Fruit fly (Drosophila melanogaster) whole organism, embryonic: ENCODE measurements around the gene polo.
A peak's percentile ranks its signal among the peaks of the same experiment; 100 is the strongest.

Source experiments
- Abd-B ChIP-seq: fragments of 200-800 bp; sonication (Bioruptor generic); optimal IDR thresholded peaks from 2 replicates; lab custom pipeline; 2018; ENCODE audit warnings: missing biosample characterization, mild to moderate bottlenecking, missing genetic modification characterization, moderate library complexity
- Atf-2 ChIP-seq: fragments of 200-800 bp; sonication (Bioruptor generic); optimal IDR thresholded peaks from 2 replicates; lab custom pipeline; 2016; ENCODE audit warnings: missing biosample characterization, missing genetic modification characterization
- CG10267 ChIP-seq: fragments of 200-800 bp; sonication (Bioruptor generic); optimal IDR thresholded peaks from 2 replicates; lab custom pipeline; 2018; ENCODE audit warnings: missing biosample characterization, mild to moderate bottlenecking, missing genetic modification characterization, moderate library complexity
- CG10431 ChIP-seq: fragments of 200-800 bp; sonication (Bioruptor generic); optimal IDR thresholded peaks from 3 replicates; lab custom pipeline; 2018; ENCODE audit warnings: missing biosample characterization, mild to moderate bottlenecking, missing genetic modification characterization
- CG10959 ChIP-seq: fragments of 200-800 bp; sonication (Bioruptor generic); IDR thresholded peaks from 2 replicates; pipeline ENCODE4 v1.3.6; 2022; ENCODE audit warnings: missing biosample characterization, missing genetic modification characterization
- CG13624 ChIP-seq: fragments of 200-800 bp; sonication (Bioruptor generic); optimal IDR thresholded peaks from 2 replicates; lab custom pipeline; 2016; ENCODE audit warnings: missing biosample characterization, missing genetic modification characterization
- CG13894 ChIP-seq: fragments of 200-800 bp; sonication (Bioruptor generic); optimal IDR thresholded peaks from 3 replicates; lab custom pipeline; 2018; ENCODE audit warnings: missing biosample characterization, mild to moderate bottlenecking, missing genetic modification characterization, moderate library complexity
- CG14710 ChIP-seq: fragments of 200-800 bp; sonication (Bioruptor generic); optimal IDR thresholded peaks from 3 replicates; lab custom pipeline; 2019; ENCODE audit warnings: missing biosample characterization, mild to moderate bottlenecking, missing genetic modification characterization, moderate library complexity
- CG14860 ChIP-seq: fragments of 200-800 bp; sonication (Bioruptor generic); IDR thresholded peaks from 3 replicates; pipeline ENCODE4 v1.3.6; 2022; ENCODE audit warnings: missing biosample characterization, missing genetic modification characterization; ENCODE audit not compliant: partially characterized antibody
- CG15269 ChIP-seq: fragments of 200-800 bp; sonication (Bioruptor generic); optimal IDR thresholded peaks from 2 replicates; lab custom pipeline; 2018; ENCODE audit warnings: missing biosample characterization, mild to moderate bottlenecking, missing genetic modification characterization, moderate library complexity
- CG1529 ChIP-seq: fragments of 200-800 bp; sonication (Bioruptor generic); optimal IDR thresholded peaks from 3 replicates; lab custom pipeline; 2018; ENCODE audit warnings: missing biosample characterization, missing genetic modification characterization
- CG17186 ChIP-seq: fragments of 200-800 bp; sonication (Bioruptor generic); optimal IDR thresholded peaks from 3 replicates; lab custom pipeline; 2017; ENCODE audit warnings: missing biosample characterization, missing genetic modification reagents, missing genetic modification characterization
- CG17802 ChIP-seq: fragments of 200-800 bp; sonication (Bioruptor generic); optimal IDR thresholded peaks from 2 replicates; lab custom pipeline; 2018; ENCODE audit warnings: missing biosample characterization, mild to moderate bottlenecking, missing genetic modification characterization, moderate library complexity
- CG32772 ChIP-seq: fragments of 200-800 bp; sonication (Bioruptor generic); IDR thresholded peaks from 2 replicates; pipeline ENCODE4 v1.3.6; 2022; ENCODE audit warnings: missing biosample characterization, missing genetic modification characterization
- CG33557 ChIP-seq: fragments of 200-800 bp; sonication (Bioruptor generic); optimal IDR thresholded peaks from 2 replicates; lab custom pipeline; 2019; ENCODE audit warnings: missing biosample characterization, mild to moderate bottlenecking, missing genetic modification characterization, moderate library complexity
- CG4360 ChIP-seq: fragments of 200-800 bp; sonication (Bioruptor generic); IDR thresholded peaks from 2 replicates; pipeline ENCODE4 v1.3.6; 2022; ENCODE audit warnings: missing biosample characterization, missing genetic modification characterization
- CG5953 ChIP-seq: fragments of 200-800 bp; sonication (Bioruptor generic); IDR thresholded peaks from 2 replicates; pipeline ENCODE4 v1.3.6; 2022; ENCODE audit warnings: missing biosample characterization, missing genetic modification characterization
- CG6689 ChIP-seq: fragments of 200-800 bp; sonication (Bioruptor generic); IDR thresholded peaks from 2 replicates; pipeline ENCODE4 v1.3.6; 2022; ENCODE audit warnings: missing biosample characterization, missing genetic modification characterization
- CG6854 ChIP-seq: fragments of 200-800 bp; sonication (Bioruptor generic); optimal IDR thresholded peaks from 3 replicates; lab custom pipeline; 2017; ENCODE audit warnings: missing biosample characterization, mild to moderate bottlenecking, missing genetic modification characterization
- CG8924 ChIP-seq: fragments of 200-800 bp; optimal IDR thresholded peaks from 3 replicates; lab custom pipeline; 2019; ENCODE audit warnings: missing biosample characterization, mild to moderate bottlenecking, missing genetic modification characterization, moderate library complexity
- CG9797 ChIP-seq: fragments of 200-800 bp; sonication (Bioruptor generic); optimal IDR thresholded peaks from 3 replicates; lab custom pipeline; 2018; ENCODE audit warnings: missing biosample characterization, mild to moderate bottlenecking, missing genetic modification characterization
- CG9932 ChIP-seq: fragments of 200-800 bp; sonication (Bioruptor generic); IDR thresholded peaks from 2 replicates; pipeline ENCODE4 v1.3.6; 2022; ENCODE audit warnings: missing biosample characterization, missing genetic modification characterization
- Deaf1 ChIP-seq: fragments of 200-800 bp; optimal IDR thresholded peaks from 3 replicates; lab custom pipeline; 2019; ENCODE audit warnings: missing biosample characterization, mild to moderate bottlenecking, missing genetic modification characterization, moderate library complexity
- Dp ChIP-seq: fragments of 200-800 bp; sonication (Bioruptor generic); optimal IDR thresholded peaks from 2 replicates; lab custom pipeline; 2018; ENCODE audit warnings: missing biosample characterization, mild to moderate bottlenecking, missing genetic modification characterization, moderate library complexity
- E2f1 ChIP-seq: fragments of 200-800 bp; sonication (Bioruptor generic); IDR thresholded peaks from 2 replicates; pipeline ENCODE4 v1.3.6; 2022; ENCODE audit warnings: missing biosample characterization, missing genetic modification characterization
- E2f2 ChIP-seq: fragments of 200-800 bp; sonication (Bioruptor generic); IDR thresholded peaks from 2 replicates; pipeline ENCODE4 v1.3.6; 2022; ENCODE audit warnings: missing biosample characterization, missing genetic modification characterization
- Ets65A ChIP-seq: fragments of 200-800 bp; sonication (Bioruptor generic); peaks from one replicate; lab custom pipeline; 2016; ENCODE audit warnings: missing biosample characterization, missing genetic modification characterization
- Fer1 ChIP-seq: fragments of 200-800 bp; sonication (Bioruptor generic); optimal IDR thresholded peaks from 2 replicates; lab custom pipeline; 2017; ENCODE audit warnings: missing biosample characterization, mild to moderate bottlenecking, missing genetic modification characterization
- HLH3B ChIP-seq: fragments of 200-800 bp; sonication (Bioruptor generic); IDR thresholded peaks from 2 replicates; pipeline ENCODE4 v1.3.6; 2022; ENCODE audit warnings: missing biosample characterization, missing genetic modification characterization
- HmgZ ChIP-seq: fragments of 200-800 bp; sonication (Bioruptor generic); optimal IDR thresholded peaks from 2 replicates; lab custom pipeline; 2018; ENCODE audit warnings: missing biosample characterization, mild to moderate bottlenecking, missing genetic modification characterization
- Hr39 ChIP-seq: fragments of >200 bp; optimal IDR thresholded peaks from 2 replicates; lab custom pipeline; 2017
- Nf-YC ChIP-seq: fragments of 200-800 bp; optimal IDR thresholded peaks from 3 replicates; lab custom pipeline; 2019; ENCODE audit warnings: missing biosample characterization, mild to moderate bottlenecking, missing genetic modification characterization, moderate library complexity
- NfI ChIP-seq: fragments of 200-800 bp; sonication (Bioruptor generic); optimal IDR thresholded peaks from 3 replicates; lab custom pipeline; 2018; ENCODE audit warnings: missing biosample characterization, mild to moderate bottlenecking, missing genetic modification characterization, moderate library complexity
- Sry-δ ChIP-seq: fragments of 200-800 bp; sonication (Bioruptor generic); optimal IDR thresholded peaks from 2 replicates; lab custom pipeline; 2016; ENCODE audit warnings: missing biosample characterization, missing genetic modification characterization
- Ssrp ChIP-seq: fragments of 200-800 bp; sonication (Bioruptor generic); optimal IDR thresholded peaks from 2 replicates; lab custom pipeline; 2018; ENCODE audit warnings: missing biosample characterization, mild to moderate bottlenecking, missing genetic modification characterization, moderate library complexity
- amos ChIP-seq: fragments of 200-800 bp; sonication (Bioruptor generic); IDR thresholded peaks from 2 replicates; pipeline ENCODE4 v1.3.6; 2022; ENCODE audit warnings: missing biosample characterization, missing genetic modification characterization; ENCODE audit not compliant: partially characterized antibody
- ase ChIP-seq: fragments of 200-800 bp; sonication (Bioruptor generic); IDR thresholded peaks from 3 replicates; pipeline ENCODE4 v1.3.6; 2022; ENCODE audit warnings: missing biosample characterization, missing genetic modification characterization
- bbx ChIP-seq: fragments of 200-800 bp; sonication (Bioruptor generic); IDR thresholded peaks from 2 replicates; pipeline ENCODE4 v1.3.6; 2022; ENCODE audit warnings: missing biosample characterization, missing genetic modification characterization; ENCODE audit not compliant: partially characterized antibody
- chm ChIP-seq: fragments of 200-800 bp; sonication (Bioruptor generic); IDR thresholded peaks from 2 replicates; pipeline ENCODE4 v1.3.6; 2022; ENCODE audit warnings: missing biosample characterization, missing genetic modification characterization
- emc ChIP-seq: fragments of 200-800 bp; sonication (Bioruptor generic); optimal IDR thresholded peaks from 2 replicates; lab custom pipeline; 2016; ENCODE audit warnings: missing biosample characterization, missing genetic modification characterization
- fd102C ChIP-seq: fragments of 200-800 bp; sonication (Bioruptor generic); optimal IDR thresholded peaks from 2 replicates; lab custom pipeline; 2018; ENCODE audit warnings: missing biosample characterization, mild to moderate bottlenecking, missing genetic modification characterization, moderate library complexity
- gfzf ChIP-seq: fragments of 200-800 bp; sonication (Bioruptor generic); optimal IDR thresholded peaks from 2 replicates; lab custom pipeline; 2016; ENCODE audit warnings: missing biosample characterization, mild to moderate bottlenecking, missing genetic modification characterization, moderate library complexity
- h ChIP-seq: fragments of >200 bp; optimal IDR thresholded peaks from 2 replicates; lab custom pipeline; 2017
- lbe ChIP-seq: fragments of 200-800 bp; sonication (Bioruptor generic); optimal IDR thresholded peaks from 2 replicates; lab custom pipeline; 2016; ENCODE audit warnings: missing biosample characterization, mild to moderate bottlenecking, missing genetic modification characterization
- pzg ChIP-seq: fragments of 200-800 bp; sonication (Bioruptor generic); optimal IDR thresholded peaks from 3 replicates; lab custom pipeline; 2018; ENCODE audit warnings: missing biosample characterization, mild to moderate bottlenecking, missing genetic modification characterization, moderate library complexity
- ranshi ChIP-seq: fragments of 200-800 bp; sonication (Bioruptor generic); IDR thresholded peaks from 2 replicates; pipeline ENCODE4 v1.3.6; 2022; ENCODE audit warnings: missing biosample characterization, missing genetic modification characterization
- rib ChIP-seq: fragments of 200-800 bp; sonication (Bioruptor generic); IDR thresholded peaks from 2 replicates; pipeline ENCODE4 v1.3.6; 2022; ENCODE audit warnings: missing biosample characterization, missing genetic modification characterization
- tup ChIP-seq: fragments of 200-800 bp; sonication (Bioruptor generic); optimal IDR thresholded peaks from 2 replicates; lab custom pipeline; 2016; ENCODE audit warnings: missing biosample characterization, mild to moderate bottlenecking, missing genetic modification characterization, moderate library complexity
- unc-4 ChIP-seq: fragments of 200-800 bp; sonication (Bioruptor generic); IDR thresholded peaks from 2 replicates; pipeline ENCODE4 v1.3.6; 2022; ENCODE audit warnings: missing biosample characterization, missing genetic modification characterization; ENCODE audit not compliant: partially characterized antibody
- usp ChIP-seq: fragments of >200 bp; optimal IDR thresholded peaks from 2 replicates; lab custom pipeline; 2017; ENCODE audit warnings: missing biosample characterization, missing genetic modification characterization

The polo gene

dm6 chr3L:20354872-20355271 lies 45.4 kb downstream of the polo start:
- TF ChIP-seq CG1529 (GFP tag; lab: Kevin White, UChicago) (no peak), CG13894 (tag; lab: Kevin White, UChicago) (no peak), CG5953 (GFP tag; lab: Robert Waterston, UW) (peak; percentile 26; the same call in 1 of the 2 replicates)

DNA sequence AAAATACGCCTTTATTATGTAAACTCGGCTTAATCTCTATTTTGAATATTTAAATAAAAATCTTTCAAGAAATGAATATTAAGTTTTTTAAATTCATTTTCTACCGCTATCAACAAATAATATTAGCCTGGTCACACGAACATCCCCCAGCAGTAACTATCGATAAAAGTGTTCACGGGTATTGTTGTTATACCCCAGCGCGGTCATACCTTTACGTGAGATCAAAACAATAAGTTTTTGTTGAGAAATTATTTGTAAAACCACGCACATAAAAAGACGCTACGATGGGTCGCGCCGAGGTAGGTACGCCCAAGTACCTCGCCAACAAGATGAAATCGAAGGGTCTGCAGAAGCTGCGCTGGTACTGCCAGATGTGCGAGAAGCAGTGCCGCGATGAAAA lies 47.2 kb downstream of the polo start, which contains the start of gene kin17:
Gene kin17 (plus strand): TSS at position 195 of the 400 bp plus-strand sequence.
- no peak for TF ChIP-seq Hr39 (lab: Kevin White, UChicago)
- peak; percentile 74 for TF ChIP-seq unc-4 (GFP tag; lab: Robert Waterston, UW)
- no peak for TF ChIP-seq CG6689
- no peak for TF ChIP-seq CG14860 (GFP tag; lab: Robert Waterston, UW)
- TF ChIP-seq Ssrp: no peak
- TF ChIP-seq emc (GFP tag; lab: Kevin White, UChicago): no peak
- peak; percentile 90 for TF ChIP-seq E2f2 (GFP tag; lab: Robert Waterston, UW)
- TF ChIP-seq CG13624 (GFP tag; lab: Kevin White, UChicago): no peak
- peak; percentile 75 for TF ChIP-seq bbx (GFP tag; lab: Robert Waterston, UW)
- no peak for TF ChIP-seq CG33557 (GFP tag; lab: Kevin White, UChicago)
- TF ChIP-seq CG9797 (GFP tag; lab: Kevin White, UChicago): peak; percentile 84
- no peak for TF ChIP-seq fd102C (GFP tag; lab: Kevin White, UChicago)
- no peak for TF ChIP-seq CG17186 (GFP tag; lab: Kevin White, UChicago)
- no peak for TF ChIP-seq ranshi (GFP tag; lab: Robert Waterston, UW)
- TF ChIP-seq usp: no peak
- no peak for TF ChIP-seq CG4360
- TF ChIP-seq Atf-2 (GFP tag; lab: Kevin White, UChicago): no peak
- no peak for TF ChIP-seq CG9932 (GFP tag; lab: Robert Waterston, UW)
- no peak for TF ChIP-seq CG15269 (tag; lab: Kevin White, UChicago)
- peak; percentile 24 for TF ChIP-seq HmgZ
- no peak for TF ChIP-seq Ets65A (GFP tag; lab: Kevin White, UChicago)
- TF ChIP-seq HLH3B (GFP tag; lab: Robert Waterston, UW): no peak
- no peak for TF ChIP-seq CG17802
- no peak for TF ChIP-seq rib (GFP tag; lab: Robert Waterston, UW)
- TF ChIP-seq pzg: peak; percentile 78
- peak; percentile 85 for TF ChIP-seq gfzf (GFP tag; lab: Kevin White, UChicago)
- TF ChIP-seq lbe (GFP tag; lab: Kevin White, UChicago): no peak
- no peak for TF ChIP-seq CG8924 (tag; lab: Kevin White, UChicago)
- no peak for TF ChIP-seq Fer1
- TF ChIP-seq Abd-B (GFP tag; lab: Kevin White, UChicago): no peak
- TF ChIP-seq tup (GFP tag; lab: Kevin White, UChicago): no peak
- no peak for TF ChIP-seq Deaf1 (tag; lab: Kevin White, UChicago)
- TF ChIP-seq Dp (GFP tag; lab: Kevin White, UChicago): peak; percentile 84
- peak; percentile 72 for TF ChIP-seq amos
- no peak for TF ChIP-seq E2f1 (GFP tag; lab: Robert Waterston, UW)
- TF ChIP-seq ase (GFP tag; lab: Robert Waterston, UW): no peak
- TF ChIP-seq Sry-δ (GFP tag; lab: Kevin White, UChicago): peak; percentile 66
- no peak for TF ChIP-seq CG10431 (GFP tag; lab: Kevin White, UChicago)
- TF ChIP-seq NfI: no peak
- TF ChIP-seq CG10267: peak; percentile 35
- no peak for TF ChIP-seq Nf-YC
- TF ChIP-seq CG6854 (GFP tag; lab: Kevin White, UChicago): no peak
- TF ChIP-seq CG14710 (tag; lab: Kevin White, UChicago): peak; percentile 39
- TF ChIP-seq CG32772 (GFP tag; lab: Robert Waterston, UW): no peak
- TF ChIP-seq CG10959: no peak
- no peak for TF ChIP-seq chm (GFP tag; lab: Robert Waterston, UW)
- TF ChIP-seq h: no peak
- TF ChIP-seq CG1529 (GFP tag; lab: Kevin White, UChicago): no peak
